Fruit fly (Drosophila melanogaster): ENCODE measurements around the gene CG17834.
A peak's percentile ranks its signal among the peaks of the same experiment; 100 is the strongest.

Gene CG17834

dm6 chr2L:8576496-8577000 is 47.6 kb downstream of the CG17834 start (continued):
- TF ChIP-seq Vsx1 (GFP tag; optimal IDR thresholded peaks at IDR 0.05) (no peak), CG13894 (tag; optimal IDR thresholded peaks at IDR 0.05) (no peak), twi (tag; optimal IDR thresholded peaks at IDR 0.05) (no peak), z (GFP tag; IDR thresholded peaks at IDR 0.05) (0 out of 3 replicates have a peak, but pooled peaks have one; percentile 33), luna (GFP tag; optimal IDR thresholded peaks at IDR 0.05) (no peak), Kr (GFP tag; optimal IDR thresholded peaks at IDR 0.05) (peak; percentile 28), gsb (GFP tag; IDR thresholded peaks at IDR 0.05) (no peak), CG1602 (GFP tag; optimal IDR thresholded peaks at IDR 0.05) (no peak), sisA (GFP tag; IDR thresholded peaks at IDR 0.05) (no peak), nerfin-1 (tag; optimal IDR thresholded peaks at IDR 0.05) (peak; percentile 27), CkIIα-i1 (GFP tag; IDR thresholded peaks at IDR 0.05) (no peak), sens (GFP tag) (peak; percentile 2), mirr (GFP tag; optimal IDR thresholded peaks at IDR 0.05) (no peak), Opbp (GFP tag; IDR thresholded peaks at IDR 0.05; ENCODE audit: partially characterized antibody) (0 out of 3 replicates have a peak, but pooled peaks have one; percentile 8), Hr78 (GFP tag; optimal IDR thresholded peaks at IDR 0.05) (no peak), vvl (GFP tag; IDR thresholded peaks at IDR 0.05) (peak; percentile 14; the same call in 1 of the 2 replicates), ac (GFP tag; optimal IDR thresholded peaks at IDR 0.05) (peak; percentile 30), lab (GFP tag; optimal IDR thresholded peaks at IDR 0.05) (no peak), CG6813 (GFP tag; optimal IDR thresholded peaks at IDR 0.05) (peak; percentile 44), dati (GFP tag; IDR thresholded peaks at IDR 0.05) (no peak), CG15696 (tag; optimal IDR thresholded peaks at IDR 0.05) (peak; percentile 42), jing (GFP tag; optimal IDR thresholded peaks at IDR 0.05) (no peak), dimm (GFP tag; IDR thresholded peaks at IDR 0.05) (no peak), CG4282 (GFP tag; optimal IDR thresholded peaks at IDR 0.05) (no peak), CG18476 (GFP tag; optimal IDR thresholded peaks at IDR 0.05) (no peak), CG33213 (GFP tag; optimal IDR thresholded peaks at IDR 0.05) (no peak), CG8924 (tag; optimal IDR thresholded peaks at IDR 0.05) (peak; percentile 17), Drgx (GFP tag; IDR thresholded peaks at IDR 0.05) (0 out of 2 replicates have a peak, but pooled peaks have one; percentile 13), chinmo (GFP tag; IDR thresholded peaks at IDR 0.05; ENCODE audit: partially characterized antibody) (no peak)

dm6 chr2L:8579886-8580285 is 50.9 kb downstream of the CG17834 start:
- TF ChIP-seq CG7839 (tag; optimal IDR thresholded peaks at IDR 0.05) (peak; percentile 13), CG18262 (tag; optimal IDR thresholded peaks at IDR 0.05) (peak; percentile 48), unpg (GFP tag; optimal IDR thresholded peaks at IDR 0.05) (peak; percentile 5), fd96Cb (tag; optimal IDR thresholded peaks at IDR 0.05) (peak; percentile 17), CG1602 (GFP tag; optimal IDR thresholded peaks at IDR 0.05) (no peak), CG11504 (tag; optimal IDR thresholded peaks at IDR 0.05) (peak; percentile 17), bsh (GFP tag; optimal IDR thresholded peaks at IDR 0.05) (peak in 1 of 2 experiments; percentile 56), CG17361 (GFP tag; IDR thresholded peaks at IDR 0.05) (0 out of 3 replicates have a peak, but pooled peaks have one; percentile 24), so (GFP tag; IDR thresholded peaks at IDR 0.05) (no peak), Rx (GFP tag; IDR thresholded peaks at IDR 0.05) (no peak), CG6175 (GFP tag; IDR thresholded peaks at IDR 0.05) (no peak), Opbp (GFP tag; IDR thresholded peaks at IDR 0.05; ENCODE audit: partially characterized antibody) (no peak), lola (GFP tag; optimal IDR thresholded peaks at IDR 0.05) (peak in 1 of 3 experiments; percentile 14), CG9215 (GFP tag; IDR thresholded peaks at IDR 0.05) (no peak), Med (GFP tag) (peak; percentile 41), D19B (GFP tag; optimal IDR thresholded peaks at IDR 0.05) (no peak), CG31441 (GFP tag; IDR thresholded peaks at IDR 0.05) (peak; percentile 25; the same call in 1 of the 2 replicates), hkb (optimal IDR thresholded peaks at IDR 0.05) (no peak), hkb (GFP tag; IDR thresholded peaks at IDR 0.05) (no peak), CG17612 (GFP tag; IDR thresholded peaks at IDR 0.05) (no peak), CG10979 (tag; optimal IDR thresholded peaks at IDR 0.05) (peak; percentile 41), CG14710 (tag; optimal IDR thresholded peaks at IDR 0.05) (peak; percentile 17), Atf3 (GFP tag; optimal IDR thresholded peaks at IDR 0.05) (no peak), CG12391 (tag; optimal IDR thresholded peaks at IDR 0.05) (peak; percentile 21)
